Fruit fly (Drosophila melanogaster) whole organism, embryonic: ENCODE results near the gene Dora.

Source experiments
- BtbVII ChIP-seq: fragments of 200-800 bp; sonication (Bioruptor generic); optimal IDR thresholded peaks from 3 replicates; lab custom pipeline; 2017; ENCODE audit warnings: missing biosample characterization, mild to moderate bottlenecking, missing genetic modification characterization
- CG10654 ChIP-seq: fragments of 200-800 bp; sonication (Bioruptor generic); optimal IDR thresholded peaks from 2 replicates; lab custom pipeline; 2016; ENCODE audit warnings: missing biosample characterization, missing genetic modification characterization
- CG10959 ChIP-seq: fragments of 200-800 bp; sonication (Bioruptor generic); IDR thresholded peaks from 2 replicates; pipeline ENCODE4 v1.3.6; 2022; ENCODE audit warnings: missing biosample characterization, missing genetic modification characterization
- CG11093 ChIP-seq: fragments of 200-800 bp; sonication (Bioruptor generic); IDR thresholded peaks from 3 replicates; pipeline ENCODE4 v1.3.6; 2022; ENCODE audit warnings: missing biosample characterization, missing genetic modification characterization
- CG11504 ChIP-seq: fragments of 200-800 bp; sonication (Bioruptor generic); optimal IDR thresholded peaks from 3 replicates; lab custom pipeline; 2019; ENCODE audit warnings: missing biosample characterization, mild to moderate bottlenecking, missing genetic modification characterization, moderate library complexity
- CG1602 ChIP-seq: fragments of 200-800 bp; sonication (Bioruptor generic); optimal IDR thresholded peaks from 3 replicates; lab custom pipeline; 2016; ENCODE audit warnings: missing biosample characterization, missing genetic modification characterization
- CG18619 ChIP-seq: fragments of 200-800 bp; sonication (Bioruptor generic); optimal IDR thresholded peaks from 3 replicates; lab custom pipeline; 2017; ENCODE audit warnings: missing biosample characterization, mild to moderate bottlenecking, missing genetic modification characterization
- CG2678 ChIP-seq: fragments of 200-800 bp; sonication (Bioruptor generic); optimal IDR thresholded peaks from 3 replicates; lab custom pipeline; 2019; ENCODE audit warnings: missing biosample characterization, mild to moderate bottlenecking, missing genetic modification characterization, moderate library complexity
- CG32532 ChIP-seq: fragments of 200-800 bp; sonication (Bioruptor generic); IDR thresholded peaks from 2 replicates; pipeline ENCODE4 v1.3.6; 2022; ENCODE audit warnings: missing biosample characterization, missing genetic modification characterization
- CG3726 ChIP-seq: fragments of 200-800 bp; sonication (Bioruptor generic); IDR thresholded peaks from 3 replicates; pipeline ENCODE4, ENCODE4 v1.3.6; 2022; ENCODE audit warnings: missing biosample characterization, missing genetic modification characterization
- CG6175 ChIP-seq: fragments of 200-800 bp; sonication (Bioruptor generic); IDR thresholded peaks from 3 replicates; pipeline ENCODE4 v1.3.6; 2022; ENCODE audit warnings: missing biosample characterization, missing genetic modification characterization
- CG6272 ChIP-seq: fragments of 200-800 bp; sonication (Bioruptor generic); IDR thresholded peaks from 2 replicates; pipeline ENCODE4 v1.3.6; 2022; ENCODE audit warnings: missing biosample characterization, missing genetic modification characterization
- CG6654 ChIP-seq: fragments of 200-800 bp; sonication (Bioruptor generic); optimal IDR thresholded peaks from 2 replicates; lab custom pipeline; 2017; ENCODE audit warnings: missing biosample characterization, mild to moderate bottlenecking, missing genetic modification characterization
- CG6765 ChIP-seq: fragments of 200-800 bp; sonication (Bioruptor generic); optimal IDR thresholded peaks from 3 replicates; lab custom pipeline; 2017; ENCODE audit warnings: missing biosample characterization, mild to moderate bottlenecking, missing genetic modification characterization
- CG6854 ChIP-seq: fragments of 200-800 bp; sonication (Bioruptor generic); optimal IDR thresholded peaks from 3 replicates; lab custom pipeline; 2017; ENCODE audit warnings: missing biosample characterization, mild to moderate bottlenecking, missing genetic modification characterization
- D19B ChIP-seq: fragments of 200-800 bp; sonication (Bioruptor generic); optimal IDR thresholded peaks from 2 replicates; lab custom pipeline; 2017; ENCODE audit warnings: missing biosample characterization, mild to moderate bottlenecking, missing genetic modification characterization
- Dip3 ChIP-seq: fragments of 200-800 bp; sonication (Bioruptor generic); optimal IDR thresholded peaks from 3 replicates; lab custom pipeline; 2016; ENCODE audit warnings: missing biosample characterization, missing genetic modification characterization
- Ets97D ChIP-seq: fragments of 200-800 bp; sonication (Bioruptor generic); optimal IDR thresholded peaks from 3 replicates; lab custom pipeline; 2016; ENCODE audit warnings: missing biosample characterization, missing genetic modification characterization
- Fer1 ChIP-seq: fragments of 200-800 bp; sonication (Bioruptor generic); optimal IDR thresholded peaks from 2 replicates; lab custom pipeline; 2017; ENCODE audit warnings: missing biosample characterization, mild to moderate bottlenecking, missing genetic modification characterization
- Hmx ChIP-seq: fragments of 200-800 bp; sonication (Bioruptor generic); optimal IDR thresholded peaks from 2 replicates; lab custom pipeline; 2016; ENCODE audit warnings: missing biosample characterization, missing genetic modification characterization
- Max ChIP-seq: fragments of 200-800 bp; sonication (Bioruptor generic); optimal IDR thresholded peaks from 2 replicates; lab custom pipeline; 2016; ENCODE audit warnings: missing biosample characterization, mild to moderate bottlenecking, missing genetic modification characterization
- Med ChIP-seq: fragments of 200-800 bp; sonication (Bioruptor generic); peaks from one replicate; lab custom pipeline; 2016; ENCODE audit warnings: missing biosample characterization, missing genetic modification characterization, mild to moderate bottlenecking, inconsistent platforms, moderate library complexity
- Mes4 ChIP-seq: fragments of 200-800 bp; sonication (Bioruptor generic); optimal IDR thresholded peaks from 2 replicates; lab custom pipeline; 2016; ENCODE audit warnings: missing biosample characterization, missing genetic modification characterization
- Neu2 ChIP-seq: fragments of 200-800 bp; sonication (Bioruptor generic); optimal IDR thresholded peaks from 3 replicates; lab custom pipeline; 2016; ENCODE audit warnings: missing biosample characterization, missing genetic modification characterization, borderline replicate concordance
- Oaz ChIP-seq: fragments of 200-800 bp; sonication (Bioruptor generic); IDR thresholded peaks from 2 replicates; pipeline ENCODE4 v1.3.6; 2022; ENCODE audit warnings: missing biosample characterization, missing genetic modification characterization
- Optix ChIP-seq: fragments of 200-800 bp; sonication (Bioruptor generic); IDR thresholded peaks from 3 replicates; pipeline ENCODE4 v1.3.6; 2022; ENCODE audit warnings: missing biosample characterization, missing genetic modification characterization
- Rfx ChIP-seq: fragments of 200-800 bp; sonication (Bioruptor generic); IDR thresholded peaks from 2 replicates; pipeline ENCODE4 v1.3.6; 2022; ENCODE audit warnings: missing biosample characterization, missing genetic modification characterization
- Sox102F ChIP-seq: fragments of 200-800 bp; sonication (Bioruptor generic); optimal IDR thresholded peaks from 2 replicates; lab custom pipeline; 2018; ENCODE audit warnings: missing biosample characterization, mild to moderate bottlenecking, missing genetic modification characterization, moderate library complexity
- al ChIP-seq: fragments of 200-800 bp; sonication (Bioruptor generic); IDR thresholded peaks from 2 replicates; pipeline ENCODE4 v1.3.6; 2022; ENCODE audit warnings: missing biosample characterization, missing genetic modification characterization
- bsh ChIP-seq, 2 experiments: fragments of 200-800 bp; sonication (Bioruptor generic); optimal IDR thresholded peaks; 2 replicates each; lab custom pipeline; 2017 to 2018; ENCODE audit warnings: mild to moderate bottlenecking in 2 of 2, missing biosample characterization in 2 of 2, missing genetic modification characterization in 2 of 2, moderate library complexity in 1 of 2
- btn ChIP-seq: fragments of 200-800 bp; sonication (Bioruptor generic); optimal IDR thresholded peaks from 2 replicates; lab custom pipeline; 2016; ENCODE audit warnings: missing biosample characterization, missing genetic modification characterization
- corto ChIP-seq: fragments of 200-800 bp; sonication (Bioruptor generic); optimal IDR thresholded peaks from 2 replicates; lab custom pipeline; 2016; ENCODE audit warnings: missing biosample characterization, mild to moderate bottlenecking, missing genetic modification characterization, moderate library complexity
- dm ChIP-seq: fragments of 200-800 bp; sonication (Bioruptor generic); optimal IDR thresholded peaks from 3 replicates; lab custom pipeline; 2016; ENCODE audit warnings: missing biosample characterization, missing genetic modification characterization
- dmrt99B ChIP-seq: fragments of 200-800 bp; sonication (Bioruptor generic); optimal IDR thresholded peaks from 2 replicates; lab custom pipeline; 2018; ENCODE audit warnings: missing biosample characterization, mild to moderate bottlenecking, missing genetic modification characterization, moderate library complexity
- emc ChIP-seq: fragments of 200-800 bp; sonication (Bioruptor generic); optimal IDR thresholded peaks from 2 replicates; lab custom pipeline; 2016; ENCODE audit warnings: missing biosample characterization, missing genetic modification characterization
- fd96Cb ChIP-seq: fragments of 200-800 bp; sonication (Bioruptor generic); optimal IDR thresholded peaks from 2 replicates; lab custom pipeline; 2018; ENCODE audit warnings: missing biosample characterization, mild to moderate bottlenecking, missing genetic modification characterization, moderate library complexity
- grau ChIP-seq: fragments of 200-800 bp; optimal IDR thresholded peaks from 3 replicates; lab custom pipeline; 2019; ENCODE audit warnings: missing biosample characterization, mild to moderate bottlenecking, missing genetic modification characterization, moderate library complexity
- ham ChIP-seq: fragments of 200-800 bp; sonication (Bioruptor generic); IDR thresholded peaks from 2 replicates; pipeline ENCODE4 v1.3.6; 2022; ENCODE audit warnings: missing biosample characterization, missing genetic modification characterization
- hth ChIP-seq: fragments of >200 bp; optimal IDR thresholded peaks from 2 replicates; lab custom pipeline; 2017; ENCODE audit warnings: inconsistent platforms
- lmd ChIP-seq: fragments of 200-800 bp; sonication (Bioruptor generic); IDR thresholded peaks from 2 replicates; pipeline ENCODE4 v1.3.6; 2022; ENCODE audit warnings: missing biosample characterization, missing genetic modification characterization
- maf-S ChIP-seq: fragments of 200-800 bp; sonication (Bioruptor generic); optimal IDR thresholded peaks from 2 replicates; lab custom pipeline; 2016; ENCODE audit warnings: missing biosample characterization, missing genetic modification characterization
- oc ChIP-seq: fragments of 200-800 bp; sonication (Bioruptor generic); optimal IDR thresholded peaks from 2 replicates; lab custom pipeline; 2018; ENCODE audit warnings: missing biosample characterization, mild to moderate bottlenecking, missing genetic modification characterization, moderate library complexity
- phol ChIP-seq: fragments of 200-800 bp; sonication (Bioruptor generic); optimal IDR thresholded peaks from 3 replicates; lab custom pipeline; 2018; ENCODE audit warnings: missing biosample characterization, mild to moderate bottlenecking, missing genetic modification characterization, moderate library complexity
- pzg ChIP-seq: fragments of 200-800 bp; sonication (Bioruptor generic); optimal IDR thresholded peaks from 3 replicates; lab custom pipeline; 2018; ENCODE audit warnings: missing biosample characterization, mild to moderate bottlenecking, missing genetic modification characterization, moderate library complexity
- row ChIP-seq: fragments of 200-800 bp; sonication (Bioruptor generic); IDR thresholded peaks from 3 replicates; pipeline ENCODE4 v1.3.6; 2022; ENCODE audit warnings: missing biosample characterization, missing genetic modification characterization
- sima ChIP-seq: fragments of 200-800 bp; sonication (Bioruptor generic); optimal IDR thresholded peaks from 2 replicates; lab custom pipeline; 2016; ENCODE audit warnings: missing biosample characterization, missing genetic modification characterization
- sna ChIP-seq: fragments of 200-800 bp; sonication (Bioruptor generic); IDR thresholded peaks from 2 replicates; pipeline ENCODE4 v1.3.6; 2022; ENCODE audit warnings: missing biosample characterization, missing genetic modification characterization; ENCODE audit not compliant: partially characterized antibody
- sob ChIP-seq: fragments of 200-800 bp; sonication (Bioruptor generic); IDR thresholded peaks from 2 replicates; pipeline ENCODE4 v1.3.6; 2022; ENCODE audit warnings: missing biosample characterization, missing genetic modification characterization
- sr ChIP-seq: fragments of 200-800 bp; sonication (Bioruptor generic); IDR thresholded peaks from 3 replicates; pipeline ENCODE4 v1.3.6; 2022; ENCODE audit warnings: missing biosample characterization, missing genetic modification characterization
- stc ChIP-seq: fragments of 200-800 bp; sonication (Bioruptor generic); IDR thresholded peaks from 2 replicates; pipeline ENCODE4 v1.3.6; 2022; ENCODE audit warnings: missing biosample characterization, missing genetic modification characterization
- trem ChIP-seq: fragments of 200-800 bp; optimal IDR thresholded peaks from 3 replicates; lab custom pipeline; 2019; ENCODE audit warnings: missing biosample characterization, mild to moderate bottlenecking, missing genetic modification characterization, moderate library complexity

The Dora gene

DNA sequence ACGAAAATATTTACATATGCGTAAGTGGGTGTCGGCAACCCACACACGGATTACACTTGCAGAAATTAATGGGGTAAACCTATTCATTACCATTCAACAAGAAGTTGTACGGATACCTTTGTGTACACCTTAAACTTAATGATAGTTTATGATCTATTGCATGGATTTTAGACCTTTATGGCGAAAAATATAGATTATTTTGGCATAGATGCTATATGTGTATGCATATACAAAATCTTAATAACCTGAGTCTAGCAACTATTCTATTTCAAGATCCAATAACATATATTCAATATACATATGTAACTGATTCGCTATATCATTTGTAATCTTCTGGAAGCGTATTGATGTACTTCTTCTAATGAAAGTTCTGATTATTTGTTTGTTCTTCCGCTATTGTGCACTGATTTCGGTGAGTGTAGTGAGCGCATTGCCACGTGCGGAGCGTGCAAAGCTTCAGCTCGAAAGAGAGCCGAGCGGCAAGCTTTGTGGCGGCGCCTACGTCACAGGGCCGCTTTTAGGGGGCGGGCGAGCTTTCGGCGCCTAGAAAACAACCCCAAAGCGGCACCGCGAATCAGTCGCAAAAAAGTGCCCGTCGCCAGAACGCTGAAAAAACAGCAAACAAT lies 36.2 kb downstream of the Dora start, which contains the start of gene CG7378 (continued):
- TF ChIP-seq Dip3 (GFP tag; lab: Kevin White, UChicago), result no peak
- no peak for TF ChIP-seq CG11093 (GFP tag; lab: Robert Waterston, UW)
- peak; percentile 8 for TF ChIP-seq CG10654 (GFP tag; lab: Kevin White, UChicago)
- no peak for TF ChIP-seq hth (lab: Kevin White, UChicago)
- TF ChIP-seq CG6765 (GFP tag; lab: Kevin White, UChicago), result peak; percentile 26
- TF ChIP-seq CG32532, result peak; percentile 27; the same call in 1 of the 2 replicates
- TF ChIP-seq Rfx (GFP tag; lab: Robert Waterston, UW), result peak; percentile 56
- no peak for TF ChIP-seq btn (GFP tag; lab: Kevin White, UChicago)
- TF ChIP-seq sima (GFP tag; lab: Kevin White, UChicago), result no peak
- TF ChIP-seq bsh (GFP tag; optimal IDR thresholded peaks at IDR 0.05; lab: Kevin White, UChicago), result no peak
- no peak for TF ChIP-seq CG3726
- TF ChIP-seq phol (tag; lab: Kevin White, UChicago), result peak; percentile 14
- TF ChIP-seq dm (GFP tag; lab: Kevin White, UChicago), result no peak
- TF ChIP-seq row (GFP tag; lab: Robert Waterston, UW), result peak; percentile 48; the same call in 2 of the 3 replicates
- no peak for TF ChIP-seq trem (tag; lab: Kevin White, UChicago)
- no peak for TF ChIP-seq CG10959 (GFP tag; lab: Robert Waterston, UW)
- no peak for TF ChIP-seq ham (GFP tag; lab: Robert Waterston, UW)
- TF ChIP-seq stc (GFP tag; lab: Robert Waterston, UW), result no peak
- peak; percentile 71 for TF ChIP-seq CG11504 (tag; lab: Kevin White, UChicago)
- TF ChIP-seq fd96Cb, result peak; percentile 3
- TF ChIP-seq corto (GFP tag; lab: Kevin White, UChicago), result no peak
- TF ChIP-seq CG6854 (GFP tag; lab: Kevin White, UChicago), result peak; percentile 25
- TF ChIP-seq Sox102F (GFP tag; lab: Kevin White, UChicago), result peak; percentile 9
- TF ChIP-seq sob, result 0 out of 2 replicates have a peak, but pooled peaks have one; percentile 8
- no peak for TF ChIP-seq Oaz (GFP tag; lab: Robert Waterston, UW)
- TF ChIP-seq BtbVII (GFP tag; lab: Kevin White, UChicago), result peak; percentile 48
- peak; percentile 71 for TF ChIP-seq CG2678 (tag; lab: Kevin White, UChicago)
- no peak for TF ChIP-seq CG6654 (GFP tag; lab: Kevin White, UChicago)
- TF ChIP-seq CG6272 (GFP tag; lab: Robert Waterston, UW), result no peak
- TF ChIP-seq maf-S (GFP tag; lab: Kevin White, UChicago), result no peak
- TF ChIP-seq pzg (GFP tag; lab: Kevin White, UChicago), result no peak
- peak; percentile 61 for TF ChIP-seq D19B
- peak; percentile 10 for TF ChIP-seq Fer1 (GFP tag; lab: Kevin White, UChicago)
- peak; percentile 7; the same call in 1 of the 2 replicates for TF ChIP-seq lmd (GFP tag; lab: Robert Waterston, UW)
- TF ChIP-seq CG6175, result 0 out of 3 replicates have a peak, but pooled peaks have one; percentile 25
- TF ChIP-seq Max, result peak; percentile 45
- peak; percentile 40 for TF ChIP-seq grau (tag; lab: Kevin White, UChicago)
- TF ChIP-seq dmrt99B (tag; lab: Kevin White, UChicago), result peak; percentile 56
- no peak for TF ChIP-seq emc
- no peak for TF ChIP-seq al (GFP tag; lab: Robert Waterston, UW)
- TF ChIP-seq Ets97D, result peak; percentile 25
- TF ChIP-seq Mes4 (GFP tag; lab: Kevin White, UChicago), result no peak
- no peak for TF ChIP-seq CG1602 (GFP tag; lab: Kevin White, UChicago)
- TF ChIP-seq Hmx (GFP tag; lab: Kevin White, UChicago), result no peak
- peak; percentile 82 for TF ChIP-seq Med (GFP tag; lab: Kevin White, UChicago)
- TF ChIP-seq oc, result no peak
- no peak for TF ChIP-seq Optix (GFP tag; lab: Robert Waterston, UW)
- TF ChIP-seq sr (GFP tag; lab: Robert Waterston, UW), result 0 out of 3 replicates have a peak, but pooled peaks have one; percentile 13
- TF ChIP-seq CG18619 (GFP tag; lab: Kevin White, UChicago), result peak; percentile 69
- no peak for TF ChIP-seq Neu2 (GFP tag; lab: Kevin White, UChicago)
- TF ChIP-seq sna (GFP tag; lab: Robert Waterston, UW), result no peak
